Worm (Caenorhabditis elegans) whole organism, mixed stage, embryonic: ENCODE measurements around the gene C36C5.14.

Experiments
- M03D4.4 ChIP-seq: sonication (generic microtip); optimal IDR thresholded peaks from 2 replicates; lab custom pipeline; 2017; ENCODE audit warnings: mild to moderate bottlenecking, missing genetic modification characterization, missing compliant biosample characterization
- bed-3 ChIP-seq: fragments of 200-800 bp; sonication (Bioruptor generic); optimal IDR thresholded peaks from 3 replicates; lab custom pipeline; 2018; ENCODE audit warnings: mild to moderate bottlenecking, missing genetic modification characterization, moderate library complexity, missing compliant biosample characterization
- blmp-1 ChIP-seq: fragments of 150-350 bp; optimal IDR thresholded peaks from 2 replicates; lab custom pipeline; 2014; ENCODE audit warnings: missing biosample characterization, missing genetic modification characterization
- ceh-39 ChIP-seq: fragments of 150-350 bp; optimal IDR thresholded peaks from 2 replicates; lab custom pipeline; 2014; ENCODE audit warnings: missing biosample characterization, missing genetic modification characterization
- ceh-43 ChIP-seq: fragments of 200-800 bp; sonication (Bioruptor generic); optimal IDR thresholded peaks from 2 replicates; lab custom pipeline; 2018; ENCODE audit warnings: mild to moderate bottlenecking, missing genetic modification characterization, moderate library complexity, missing compliant biosample characterization
- ceh-83 ChIP-seq: fragments of 200-800 bp; sonication (Bioruptor generic); optimal IDR thresholded peaks from 2 replicates; lab custom pipeline; 2018; ENCODE audit warnings: mild to moderate bottlenecking, missing genetic modification characterization, missing compliant biosample characterization
- cnd-1 ChIP-seq: fragments of 200-800 bp; sonication (Bioruptor generic); optimal IDR thresholded peaks from 2 replicates; lab custom pipeline; 2018; ENCODE audit warnings: mild to moderate bottlenecking, missing genetic modification characterization, missing compliant biosample characterization
- drap-1 ChIP-seq: fragments of 200-800 bp; sonication (Bioruptor generic); optimal IDR thresholded peaks from 3 replicates; lab custom pipeline; 2018; ENCODE audit warnings: mild to moderate bottlenecking, missing genetic modification characterization, missing compliant biosample characterization
- elt-1 ChIP-seq: sonication (generic microtip); optimal IDR thresholded peaks from 2 replicates; lab custom pipeline; 2017; ENCODE audit warnings: missing genetic modification characterization, mild to moderate bottlenecking, missing compliant biosample characterization, antibody characterized with exemption, moderate library complexity, borderline replicate concordance; ENCODE audit not compliant: insufficient read depth
- elt-3 ChIP-seq: fragments of 150-350 bp; optimal IDR thresholded peaks from 2 replicates; lab custom pipeline; 2014; ENCODE audit warnings: missing biosample characterization, missing genetic modification characterization
- flh-1 ChIP-seq: fragments of 200-800 bp; sonication (Bioruptor generic); optimal IDR thresholded peaks from 2 replicates; lab custom pipeline; 2018; ENCODE audit warnings: mild to moderate bottlenecking, missing genetic modification characterization, moderate library complexity, missing compliant biosample characterization
- ham-2 ChIP-seq: fragments of 200-800 bp; sonication (Bioruptor generic); optimal IDR thresholded peaks from 2 replicates; lab custom pipeline; 2018; ENCODE audit warnings: mild to moderate bottlenecking, missing genetic modification characterization, missing compliant biosample characterization
- hlh-1 ChIP-seq: fragments of 150-350 bp; optimal IDR thresholded peaks from 2 replicates; lab custom pipeline; 2014; ENCODE audit warnings: missing biosample characterization, missing genetic modification reagents, missing genetic modification characterization
- lin-13 ChIP-seq: fragments of 150-350 bp; optimal IDR thresholded peaks from 2 replicates; lab custom pipeline; 2014; ENCODE audit warnings: missing biosample characterization, missing genetic modification characterization
- lin-32 ChIP-seq: fragments of 200-800 bp; sonication (Bioruptor generic); optimal IDR thresholded peaks from 2 replicates; lab custom pipeline; 2018; ENCODE audit warnings: mild to moderate bottlenecking, missing genetic modification characterization, missing compliant biosample characterization
- mab-5 ChIP-seq: fragments of 150-350 bp; optimal IDR thresholded peaks from 2 replicates; lab custom pipeline; 2014; ENCODE audit warnings: missing biosample characterization, missing genetic modification characterization
- mep-1 ChIP-seq: fragments of 150-350 bp; optimal IDR thresholded peaks from 2 replicates; lab custom pipeline; 2017; ENCODE audit warnings: missing biosample characterization, missing genetic modification reagents, missing genetic modification characterization, inconsistent platforms
- nhr-12 ChIP-seq: fragments of 150-350 bp; optimal IDR thresholded peaks from 2 replicates; lab custom pipeline; 2014; ENCODE audit warnings: missing biosample characterization, missing genetic modification characterization
- nhr-2 ChIP-seq: fragments of 150-350 bp; optimal IDR thresholded peaks from 2 replicates; lab custom pipeline; 2014; ENCODE audit warnings: missing biosample characterization, missing genetic modification characterization
- nhr-237 ChIP-seq: fragments of 150-350 bp; optimal IDR thresholded peaks from 2 replicates; lab custom pipeline; 2014; ENCODE audit warnings: missing biosample characterization, missing genetic modification characterization
- nhr-28 ChIP-seq: fragments of 150-350 bp; optimal IDR thresholded peaks from 2 replicates; lab custom pipeline; 2014; ENCODE audit warnings: missing biosample characterization, missing genetic modification characterization
- nhr-76 ChIP-seq: sonication (generic microtip); optimal IDR thresholded peaks from 2 replicates; lab custom pipeline; 2017; ENCODE audit warnings: missing biosample characterization, missing genetic modification characterization
- pha-4 ChIP-seq: fragments of 150-350 bp; optimal IDR thresholded peaks from 2 replicates; lab custom pipeline; 2018; ENCODE audit warnings: missing biosample characterization, missing genetic modification reagents, missing genetic modification characterization
- sem-2 ChIP-seq: fragments of 200-800 bp; sonication (Bioruptor generic); optimal IDR thresholded peaks from 2 replicates; lab custom pipeline; 2018; ENCODE audit warnings: mild to moderate bottlenecking, missing genetic modification characterization, missing compliant biosample characterization
- sptf-1 ChIP-seq: sonication (generic microtip); optimal IDR thresholded peaks from 2 replicates; lab custom pipeline; 2017; ENCODE audit warnings: mild to moderate bottlenecking, missing genetic modification characterization, moderate library complexity, missing compliant biosample characterization
- tbx-8 ChIP-seq: fragments of 200-800 bp; sonication (Bioruptor generic); optimal IDR thresholded peaks from 2 replicates; lab custom pipeline; 2018; ENCODE audit warnings: mild to moderate bottlenecking, missing genetic modification characterization, moderate library complexity, missing compliant biosample characterization
- unc-120 ChIP-seq: sonication (generic microtip); optimal IDR thresholded peaks from 2 replicates; lab custom pipeline; 2017; ENCODE audit warnings: missing genetic modification characterization, missing compliant biosample characterization; ENCODE audit not compliant: poor library complexity, severe bottlenecking
- unc-39 ChIP-seq: fragments of 150-350 bp; optimal IDR thresholded peaks from 2 replicates; lab custom pipeline; 2014; ENCODE audit warnings: missing biosample characterization, missing genetic modification characterization
- unc-62 ChIP-seq: fragments of 150-350 bp; optimal IDR thresholded peaks from 2 replicates; lab custom pipeline; 2014; ENCODE audit warnings: missing biosample characterization, missing genetic modification reagents, missing genetic modification characterization
- zip-8 ChIP-seq: fragments of 150-350 bp; optimal IDR thresholded peaks from 2 replicates; lab custom pipeline; 2014; ENCODE audit warnings: missing biosample characterization, missing genetic modification characterization
- ztf-11 ChIP-seq: fragments of 150-350 bp; optimal IDR thresholded peaks from 2 replicates; lab custom pipeline; 2014; ENCODE audit warnings: missing biosample characterization, missing genetic modification characterization

Gene C36C5.14

DNA sequence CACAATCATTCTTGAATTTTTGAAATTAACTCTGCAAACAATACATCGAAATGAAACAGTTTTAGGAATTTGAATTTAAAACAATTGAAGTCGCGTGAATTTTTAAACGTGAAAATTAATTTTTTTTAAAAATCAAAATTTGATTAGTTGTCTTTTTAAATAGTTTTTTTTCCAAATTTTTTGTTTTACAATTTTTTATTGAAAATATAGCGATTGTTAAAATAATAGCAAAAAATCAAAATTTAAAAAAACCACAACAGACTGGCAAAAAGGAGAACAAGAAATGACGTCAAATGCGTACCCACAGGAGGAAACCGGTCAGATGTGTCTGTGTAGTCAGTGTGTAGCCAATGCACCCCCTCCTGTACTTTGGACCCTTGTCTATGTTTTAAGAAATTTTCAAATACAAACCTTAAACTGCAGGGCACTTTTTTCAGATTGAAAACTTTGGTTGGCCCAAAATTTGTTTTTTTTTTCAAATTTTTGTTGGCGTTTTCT is 31.5 kb upstream of the C36C5.14 start, which contains the start of the genes Y73C8B.1 and Y73C8B.5:
Gene Y73C8B.1, minus strand, starts transcription at position 51 of the 498 bp plus-strand sequence.
Gene Y73C8B.5, plus strand, starts transcription at position 437 of the 498 bp plus-strand sequence.
- TF ChIP-seq nhr-2 (no peak), unc-39 (tag; lab: Kevin White, UChicago) (no peak), ceh-43 (GFP tag; lab: Kevin White, UChicago) (no peak), mab-5 (tag; lab: Kevin White, UChicago) (no peak), ztf-11 (tag; lab: Kevin White, UChicago) (no peak), sptf-1 (tag; lab: Kevin White, UChicago) (no peak), lin-32 (GFP tag; lab: Kevin White, UChicago) (no peak), lin-13 (tag; lab: Kevin White, UChicago) (no peak), unc-62 (GFP tag; lab: Kevin White, UChicago) (no peak), elt-1 (no peak), hlh-1 (no peak), ham-2 (GFP tag; lab: Kevin White, UChicago) (no peak), nhr-28 (tag; lab: Kevin White, UChicago) (no peak), ceh-83 (GFP tag; lab: Kevin White, UChicago) (no peak), tbx-8 (GFP tag; lab: Kevin White, UChicago) (no peak), cnd-1 (tag; lab: Kevin White, UChicago) (no peak), nhr-237 (tag; lab: Kevin White, UChicago) (no peak), M03D4.4 (tag; lab: Kevin White, UChicago) (no peak), unc-120 (tag; lab: Kevin White, UChicago) (no peak)

DNA sequence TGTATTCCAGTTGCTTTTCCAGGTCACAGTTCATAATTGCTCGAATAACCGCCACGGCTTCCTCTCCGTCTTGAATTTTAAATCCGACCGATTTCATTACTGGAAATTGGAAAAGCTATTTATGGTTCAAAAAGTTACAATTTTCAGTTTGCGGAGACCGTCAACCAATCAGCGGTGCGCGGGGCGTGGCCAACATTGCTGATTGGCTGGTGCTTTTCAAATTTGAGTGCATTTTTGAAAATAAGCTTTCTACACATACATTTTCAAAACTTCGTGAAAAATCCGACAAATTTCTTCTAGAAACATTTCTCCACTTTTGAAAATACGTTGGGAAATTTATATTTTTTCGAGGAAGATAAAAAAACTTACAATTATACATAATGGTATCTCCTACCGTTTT is 30.5 kb upstream of the C36C5.14 start:
- no peak for TF ChIP-seq lin-32 (GFP tag; lab: Kevin White, UChicago)
- no peak for TF ChIP-seq nhr-2
- no peak for TF ChIP-seq ceh-39 (tag; lab: Kevin White, UChicago)
- no peak for TF ChIP-seq nhr-12 (tag; lab: Kevin White, UChicago)
- no peak for TF ChIP-seq sem-2

DNA sequence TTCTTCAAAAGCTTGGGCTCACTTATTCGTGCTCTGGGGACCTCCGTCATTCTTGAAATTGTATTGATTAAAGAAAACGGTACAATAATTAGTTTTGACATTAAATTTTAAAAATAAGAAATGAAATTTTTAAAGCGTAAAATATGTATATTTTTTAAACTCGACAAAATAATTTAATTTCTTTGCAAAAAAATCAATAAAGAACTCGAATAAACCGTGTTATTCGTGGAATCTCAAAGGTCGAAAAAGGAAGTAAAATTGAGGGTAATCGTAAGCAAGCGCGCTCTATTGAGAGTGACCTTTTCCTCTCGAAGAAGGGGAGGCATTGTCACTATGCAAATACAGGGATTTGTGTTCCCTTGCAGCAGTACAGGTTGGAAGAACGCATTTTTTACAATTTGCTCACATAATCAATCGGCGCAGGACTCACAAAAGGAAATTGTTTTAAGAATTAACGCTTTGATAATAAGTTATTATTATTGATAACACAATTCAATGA is 29.7 kb upstream of the C36C5.14 start, which contains the start of gene Y73C8B.2:
Gene Y73C8B.2, minus strand, starts transcription at position 51 of the 499 bp plus-strand sequence.
- TF ChIP-seq lin-13 (tag; lab: Kevin White, UChicago) (peak; percentile 16), mep-1 (peak; percentile 53), ztf-11 (tag; lab: Kevin White, UChicago) (no peak), pha-4 (peak; percentile 6)

DNA sequence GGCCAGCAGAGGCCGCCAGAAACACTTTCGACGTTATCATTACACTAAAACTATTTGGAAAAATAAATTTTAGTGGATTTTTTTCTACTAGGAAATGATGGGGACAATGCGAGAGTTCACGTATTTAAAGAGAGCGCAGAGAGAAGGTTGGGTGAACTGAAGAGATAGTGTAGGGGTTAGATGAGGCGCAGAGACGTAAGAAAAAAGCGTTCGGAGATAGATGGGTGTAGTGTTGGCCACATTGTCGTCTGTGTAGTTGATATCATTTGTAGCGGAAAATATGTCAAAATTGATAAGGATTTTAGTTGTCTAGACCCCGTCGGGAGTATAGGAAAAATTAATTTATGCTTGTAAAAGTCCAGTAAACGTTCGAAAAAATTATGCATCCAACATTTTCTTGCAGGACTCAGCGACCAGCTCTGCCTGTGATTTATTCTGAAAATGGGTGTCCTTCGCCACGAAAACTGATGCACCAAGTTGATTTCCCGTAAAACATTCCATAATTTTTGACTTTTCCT is 27.8 kb upstream of the C36C5.14 start, which contains the start of the genes Y73C8B.3 and Y73C8B.9:
Gene Y73C8B.3, minus strand, starts transcription at position 147 of the 518 bp plus-strand sequence.
Gene Y73C8B.9, plus strand, starts transcription at position 468 of the 518 bp plus-strand sequence.
- TF ChIP-seq unc-39 (tag; lab: Kevin White, UChicago), result no peak
- TF ChIP-seq unc-120 (tag; lab: Kevin White, UChicago), result no peak
- no peak for TF ChIP-seq flh-1
- TF ChIP-seq elt-3 (tag; lab: Kevin White, UChicago), result peak; percentile 46
- peak; percentile 4 for TF ChIP-seq nhr-28 (tag; lab: Kevin White, UChicago)
- TF ChIP-seq, all 35 proteins: peak for 2

DNA sequence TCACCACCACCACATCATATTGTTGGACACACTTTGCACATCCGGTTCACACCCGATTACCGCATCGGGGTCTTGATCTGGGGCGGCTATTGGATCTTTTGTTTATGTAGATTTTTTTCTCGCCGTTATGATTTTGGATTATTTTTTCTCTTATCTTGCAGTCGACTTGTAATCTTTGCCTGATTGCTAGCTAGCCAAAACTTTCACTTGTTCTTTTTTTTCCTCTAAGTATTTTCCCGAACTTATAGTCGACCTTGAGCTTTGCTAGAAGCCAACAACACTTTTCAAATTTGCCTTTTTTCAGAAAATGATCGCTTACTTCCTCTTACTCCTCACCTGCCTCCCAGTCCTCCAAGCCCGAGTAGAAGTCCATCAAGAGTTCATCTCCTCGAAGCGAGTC is 22.7 kb upstream of the C36C5.14 start, which contains the start of gene lag-2:
Gene lag-2, plus strand, starts transcription at position 301 of the 400 bp plus-strand sequence.
- TF ChIP-seq zip-8 (tag; lab: Kevin White, UChicago), result no peak
- TF ChIP-seq unc-39 (tag; lab: Kevin White, UChicago), result no peak
- TF ChIP-seq sem-2, result no peak
- no peak for TF ChIP-seq ceh-39 (tag; lab: Kevin White, UChicago)
- no peak for TF ChIP-seq sptf-1 (tag; lab: Kevin White, UChicago)
- TF ChIP-seq drap-1 (GFP tag; lab: Kevin White, UChicago), result no peak
- no peak for TF ChIP-seq lin-13 (tag; lab: Kevin White, UChicago)
- TF ChIP-seq, all 35 proteins: peak for 0

DNA sequence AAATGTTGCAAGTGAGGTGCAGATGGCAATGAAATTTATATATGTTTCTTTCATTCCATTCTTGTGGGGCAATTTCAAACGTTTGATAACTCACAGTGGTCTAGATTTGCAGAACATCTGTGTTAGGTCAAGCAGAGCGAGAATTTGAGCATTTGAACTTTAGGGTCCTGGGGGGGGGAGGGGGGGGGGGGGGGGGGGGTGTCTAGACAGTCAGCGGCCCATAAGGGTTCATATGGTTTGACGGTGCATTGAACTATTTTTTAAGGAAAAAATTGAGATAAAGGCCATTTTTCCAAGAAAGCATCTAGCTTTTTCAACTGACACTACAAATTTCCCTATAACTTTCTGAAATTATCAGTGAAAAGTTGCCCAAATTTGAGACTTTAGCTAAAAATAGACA is 20.5 kb upstream of the C36C5.14 start:
- no peak for TF ChIP-seq nhr-76 (tag; lab: Kevin White, UChicago)
- no peak for TF ChIP-seq nhr-12 (tag; lab: Kevin White, UChicago)
- no peak for TF ChIP-seq unc-39 (tag; lab: Kevin White, UChicago)
- TF ChIP-seq bed-3 (GFP tag; lab: Kevin White, UChicago), result no peak
- no peak for TF ChIP-seq ceh-39 (tag; lab: Kevin White, UChicago)
- TF ChIP-seq nhr-28 (tag; lab: Kevin White, UChicago), result no peak
- no peak for TF ChIP-seq ham-2 (GFP tag; lab: Kevin White, UChicago)
- TF ChIP-seq blmp-1 (tag; lab: Kevin White, UChicago), result no peak
- TF ChIP-seq nhr-237 (tag; lab: Kevin White, UChicago), result no peak
